Worm (Caenorhabditis elegans) whole organism, L1 larva: Measurements from ENCODE around the gene T03G6.3.

Experiments used
- efl-1 ChIP-seq, 4 experiments: fragments of 150-350 bp; optimal IDR thresholded peaks in 3 of 4; peaks in 1 of 4; 1 replicate in 1 of 4; 2 replicates in 3 of 4; lab custom pipeline; 2014; ENCODE audit warnings: missing biosample characterization in 2 of 4, missing genetic modification characterization in 2 of 4, missing genetic modification reagents in 2 of 4
- elt-3 ChIP-seq, 6 experiments: fragments of 150-350 bp in 1 of 6; sonication (generic microtip); optimal IDR thresholded peaks; 2 replicates each; lab custom pipeline; 2017 to 2018; ENCODE audit warnings: missing biosample characterization in 6 of 6, missing genetic modification characterization in 6 of 6, inconsistent platforms in 1 of 6
- lin-14 ChIP-seq: fragments of 200-800 bp; sonication (Bioruptor generic); optimal IDR thresholded peaks from 2 replicates; lab custom pipeline; 2018; ENCODE audit warnings: mild to moderate bottlenecking, missing genetic modification characterization, moderate library complexity, missing compliant biosample characterization
- lin-39 ChIP-seq: fragments of 150-350 bp; optimal IDR thresholded peaks from 2 replicates; lab custom pipeline; 2014; ENCODE audit warnings: missing biosample characterization, missing genetic modification reagents, missing genetic modification characterization
- nhr-11 ChIP-seq: fragments of 150-350 bp; optimal IDR thresholded peaks from 2 replicates; lab custom pipeline; 2014; ENCODE audit warnings: missing biosample characterization, missing genetic modification characterization
- nhr-12 ChIP-seq: sonication (generic microtip); optimal IDR thresholded peaks from 2 replicates; lab custom pipeline; 2017; ENCODE audit warnings: missing biosample characterization, missing genetic modification characterization
- nhr-20 ChIP-seq: sonication (generic microtip); optimal IDR thresholded peaks from 2 replicates; lab custom pipeline; 2016; ENCODE audit warnings: mild to moderate bottlenecking, missing genetic modification characterization, missing compliant biosample characterization
- nhr-237 ChIP-seq: fragments of 150-350 bp; optimal IDR thresholded peaks from 2 replicates; lab custom pipeline; 2014; ENCODE audit warnings: missing biosample characterization, missing genetic modification characterization
- nhr-28 ChIP-seq: fragments of 150-350 bp; optimal IDR thresholded peaks from 2 replicates; lab custom pipeline; 2014; ENCODE audit warnings: missing biosample characterization, missing genetic modification characterization
- nhr-71 ChIP-seq: sonication (generic microtip); optimal IDR thresholded peaks from 2 replicates; lab custom pipeline; 2016; ENCODE audit warnings: mild to moderate bottlenecking, missing genetic modification characterization, moderate library complexity, missing compliant biosample characterization
- nhr-76 ChIP-seq: sonication (generic microtip); optimal IDR thresholded peaks from 2 replicates; lab custom pipeline; 2017; ENCODE audit warnings: missing biosample characterization, missing genetic modification characterization
- skn-1 ChIP-seq: fragments of 150-350 bp; optimal IDR thresholded peaks from 2 replicates; lab custom pipeline; 2014; ENCODE audit warnings: missing biosample characterization, missing genetic modification characterization
- vab-15 ChIP-seq: sonication (generic microtip); optimal IDR thresholded peaks from 2 replicates; lab custom pipeline; 2017; ENCODE audit warnings: missing genotype, mild to moderate bottlenecking, missing genetic modification characterization, missing compliant biosample characterization

- TF ChIP-seq nhr-11 (tag; lab: Kevin White, UChicago) (no peak), nhr-28 (tag; lab: Kevin White, UChicago) (no peak), nhr-76 (tag; lab: Kevin White, UChicago) (no peak), nhr-237 (tag; lab: Kevin White, UChicago) (no peak), efl-1 (optimal IDR thresholded peaks at IDR 0.05; lab: Kevin White, UChicago) (no peak), efl-1 (GFP tag; optimal IDR thresholded peaks at IDR 0.05 in 1 of 2; lab: Kevin White, UChicago) (no peak), lin-39 (tag; lab: Kevin White, UChicago) (no peak), nhr-71 (tag; lab: Kevin White, UChicago) (no peak), lin-14 (no peak), skn-1 (tag; lab: Kevin White, UChicago) (no peak), vab-15 (no peak), nhr-12 (tag; lab: Kevin White, UChicago) (no peak), nhr-20 (tag; lab: Kevin White, UChicago) (no peak), elt-3 (tag; optimal IDR thresholded peaks at IDR 0.05; lab: Kevin White, UChicago) (no peak)
Measured at ce11 chrX:2640556-2640955, 25.0 kb upstream of the T03G6.3 start.
